Worm (Caenorhabditis elegans) whole organism, young adult: ENCODE results near the gene C53B7.6.
"Not testable (repeated sequence)": the region's sequence is repeated elsewhere in the genome, so short reads cannot be mapped to it uniquely, and the experiment has no call there.

Experiments used
- B0019.2 ChIP-seq: fragments of 200-800 bp; sonication (Bioruptor generic); conservative IDR thresholded peaks from 2 replicates; pipeline ENCODE4 v1.3.6; 2022; ENCODE audit warnings: missing genetic modification reagents, missing genetic modification characterization, missing compliant biosample characterization
- B0035.1 ChIP-seq: sonication (generic microtip); optimal IDR thresholded peaks from 2 replicates; lab custom pipeline; 2016; ENCODE audit warnings: missing genetic modification characterization, mild to moderate bottlenecking, missing compliant biosample characterization, missing genotype, missing genetic modification reagents
- F52B5.7 ChIP-seq: sonication (generic microtip); optimal IDR thresholded peaks from 2 replicates; lab custom pipeline; 2016; ENCODE audit warnings: mild to moderate bottlenecking, missing genetic modification characterization, missing compliant biosample characterization
- F55B11.4 ChIP-seq: sonication (generic microtip); optimal IDR thresholded peaks from 2 replicates; lab custom pipeline; 2016; ENCODE audit warnings: missing compliant biosample characterization, missing genetic modification characterization, borderline replicate concordance; ENCODE audit not compliant: insufficient read depth
- K11D2.4 ChIP-seq: fragments of 200-800 bp; sonication (Bioruptor generic); IDR thresholded peaks from 2 replicates; pipeline ENCODE4 v1.3.6; 2022; ENCODE audit warnings: missing genetic modification reagents, missing genetic modification characterization, missing compliant biosample characterization
- Y53F4B.3 ChIP-seq: fragments of 200-800 bp; sonication (Bioruptor generic); IDR thresholded peaks from 2 replicates; pipeline ENCODE4 v1.3.6; 2022; ENCODE audit warnings: missing genetic modification reagents, missing genetic modification characterization, missing compliant biosample characterization
- Y53G8AR.9 ChIP-seq: fragments of 200-800 bp; sonication (Bioruptor generic); conservative IDR thresholded peaks from 2 replicates; pipeline ENCODE4 v1.3.6; 2022; ENCODE audit warnings: missing genetic modification reagents, missing genetic modification characterization, missing compliant biosample characterization
- Y56A3A.18 ChIP-seq: fragments of 200-800 bp; sonication (Bioruptor generic); IDR thresholded peaks from 2 replicates; pipeline ENCODE4 v1.3.6; 2022; ENCODE audit warnings: missing genetic modification reagents, missing genetic modification characterization, missing compliant biosample characterization
- ama-1 ChIP-seq, 3 experiments: fragments of 150-350 bp in 1 of 3; sonication (generic microtip) in 2 of 3; optimal IDR thresholded peaks; 2 replicates each; lab custom pipeline; 2014 to 2018; ENCODE audit warnings: missing biosample characterization in 2 of 3, missing genetic modification characterization in 2 of 3, missing genetic modification reagents in 2 of 3
- aptf-2 ChIP-seq: fragments of 200-800 bp; sonication (Bioruptor generic); conservative IDR thresholded peaks from 2 replicates; pipeline ENCODE4 v1.3.6; 2022; ENCODE audit warnings: missing genetic modification reagents, missing genetic modification characterization, missing compliant biosample characterization
- aptf-3 ChIP-seq: fragments of 200-800 bp; sonication (Bioruptor generic); IDR thresholded peaks from 2 replicates; pipeline ENCODE4 v1.3.6; 2022; ENCODE audit warnings: missing genetic modification characterization, missing compliant biosample characterization
- cebp-2 ChIP-seq: fragments of 200-800 bp; sonication (Bioruptor generic); IDR thresholded peaks from 2 replicates; pipeline ENCODE4 v1.3.6; 2022; ENCODE audit warnings: missing genetic modification characterization, missing compliant biosample characterization
- chd-7 ChIP-seq: sonication (generic microtip); optimal IDR thresholded peaks from 2 replicates; lab custom pipeline; 2016; ENCODE audit warnings: mild to moderate bottlenecking, missing genetic modification characterization, moderate library complexity, missing compliant biosample characterization
- efl-1 ChIP-seq: fragments of 150-350 bp; optimal IDR thresholded peaks from 2 replicates; lab custom pipeline; 2014; ENCODE audit warnings: missing biosample characterization, missing genetic modification reagents, missing genetic modification characterization
- egrh-3 ChIP-seq: fragments of 200-800 bp; sonication (Bioruptor generic); IDR thresholded peaks from 2 replicates; pipeline ENCODE4 v1.3.6; 2022; ENCODE audit warnings: missing genetic modification reagents, missing genetic modification characterization, missing compliant biosample characterization
- hmg-20 ChIP-seq: fragments of 200-800 bp; sonication (Bioruptor generic); IDR thresholded peaks from 2 replicates; pipeline ENCODE4 v1.3.6; 2022; ENCODE audit warnings: missing genetic modification reagents, missing genetic modification characterization, missing compliant biosample characterization
- lin-35 ChIP-seq, 3 experiments: fragments of 150-350 bp in 2 of 3; sonication (generic microtip) in 1 of 3; optimal IDR thresholded peaks; 2 replicates each; lab custom pipeline; 2014 to 2018; ENCODE audit warnings: missing biosample characterization in 3 of 3, missing genetic modification characterization in 3 of 3, missing genetic modification reagents in 3 of 3
- lin-54 ChIP-seq: fragments of 200-800 bp; sonication (Bioruptor generic); optimal IDR thresholded peaks from 2 replicates; lab custom pipeline; 2018; ENCODE audit warnings: mild to moderate bottlenecking, missing genetic modification characterization, missing compliant biosample characterization
- lir-1 ChIP-seq: fragments of 200-800 bp; sonication (Bioruptor generic); conservative IDR thresholded peaks from 2 replicates; pipeline ENCODE4 v1.3.6; 2022; ENCODE audit warnings: missing genetic modification reagents, missing genetic modification characterization, missing compliant biosample characterization
- lsl-1 ChIP-seq: fragments of 200-800 bp; sonication (Bioruptor generic); optimal IDR thresholded peaks from 2 replicates; lab custom pipeline; 2018; ENCODE audit warnings: mild to moderate bottlenecking, missing genetic modification characterization, moderate library complexity, missing compliant biosample characterization
- madf-10 ChIP-seq: sonication (generic microtip); optimal IDR thresholded peaks from 2 replicates; lab custom pipeline; 2016; ENCODE audit warnings: mild to moderate bottlenecking, missing genetic modification characterization, missing compliant biosample characterization
- nfyb-1 ChIP-seq: fragments of 200-800 bp; sonication (Bioruptor generic); IDR thresholded peaks from 2 replicates; pipeline ENCODE4 v1.3.6; 2022; ENCODE audit warnings: missing genetic modification reagents, missing genetic modification characterization, missing compliant biosample characterization
- nhr-80 ChIP-seq: sonication (generic microtip); optimal IDR thresholded peaks from 2 replicates; lab custom pipeline; 2016; ENCODE audit warnings: missing genetic modification characterization, missing compliant biosample characterization
- rpc-1 ChIP-seq, 2 experiments: fragments of 150-350 bp in 1 of 2; sonication (generic microtip) in 1 of 2; optimal IDR thresholded peaks; 2 replicates each; lab custom pipeline; 2014 to 2018; ENCODE audit warnings: missing biosample characterization in 1 of 2, missing genetic modification characterization in 1 of 2, missing genetic modification reagents in 1 of 2, missing genotype in 1 of 2
- sdz-38 ChIP-seq: sonication (generic microtip); optimal IDR thresholded peaks from 2 replicates; lab custom pipeline; 2016; ENCODE audit warnings: missing genotype, missing genetic modification characterization, missing compliant biosample characterization
- snpc-4 ChIP-seq, 5 experiments: fragments of 150-350 bp in 1 of 5; sonication (generic microtip) in 4 of 5; optimal IDR thresholded peaks; 2 replicates each; lab custom pipeline; 2014 to 2018; ENCODE audit warnings: missing genetic modification characterization in 5 of 5, missing biosample characterization in 3 of 5, antibody characterized with exemption in 2 of 5, mild to moderate bottlenecking in 2 of 5, missing compliant biosample characterization in 2 of 5, missing genotype in 2 of 5, moderate library complexity in 2 of 5, missing genetic modification reagents in 1 of 5
- tbx-9 ChIP-seq: sonication (generic microtip); optimal IDR thresholded peaks from 2 replicates; lab custom pipeline; 2016; ENCODE audit warnings: borderline replicate concordance, missing genetic modification characterization, inconsistent platforms, missing compliant biosample characterization
- unc-62 ChIP-seq: fragments of 150-350 bp; optimal IDR thresholded peaks from 2 replicates; lab custom pipeline; 2014; ENCODE audit warnings: missing biosample characterization, missing genetic modification reagents, missing genetic modification characterization
- zfh-2 ChIP-seq: fragments of 200-800 bp; sonication (Bioruptor generic); conservative IDR thresholded peaks from 2 replicates; pipeline ENCODE4 v1.3.6; 2022; ENCODE audit warnings: missing genetic modification reagents, missing genetic modification characterization, missing compliant biosample characterization
- ztf-22 ChIP-seq: fragments of 200-800 bp; sonication (Bioruptor generic); optimal IDR thresholded peaks from 2 replicates; lab custom pipeline; 2018; ENCODE audit warnings: mild to moderate bottlenecking, missing genetic modification characterization, moderate library complexity, missing compliant biosample characterization
- ztf-28 ChIP-seq: fragments of 200-800 bp; sonication (Bioruptor generic); IDR thresholded peaks from 2 replicates; pipeline ENCODE4 v1.3.6; 2022; ENCODE audit warnings: missing genetic modification reagents, missing genetic modification characterization, missing compliant biosample characterization

Gene C53B7.6

DNA sequence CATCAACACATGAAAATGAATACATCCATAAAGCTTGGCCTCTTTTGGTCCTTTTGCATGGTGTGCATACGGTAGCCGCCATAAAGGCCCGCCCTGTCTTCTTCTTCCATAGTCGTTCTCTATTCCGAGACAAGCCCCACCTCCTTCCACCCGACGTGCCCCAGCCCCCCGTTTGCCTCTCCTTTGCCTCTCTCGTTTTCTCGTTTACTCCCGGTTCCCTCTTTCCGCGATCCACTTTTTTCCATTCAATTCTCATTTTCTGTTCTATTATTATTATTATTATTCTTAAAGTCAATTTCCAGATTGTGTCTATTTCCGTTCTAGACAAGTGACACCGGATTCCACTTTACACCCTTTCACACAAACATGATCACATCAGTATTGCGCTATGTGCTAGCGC is 20.8 kb upstream of the C53B7.6 start, which contains the start of gene unc-6:
Gene unc-6 (plus strand): TSS at position 301 of the 400 bp plus-strand sequence.
- no peak for TF ChIP-seq Y53F4B.3 (GFP tag; lab: Robert Waterston, UW)

DNA sequence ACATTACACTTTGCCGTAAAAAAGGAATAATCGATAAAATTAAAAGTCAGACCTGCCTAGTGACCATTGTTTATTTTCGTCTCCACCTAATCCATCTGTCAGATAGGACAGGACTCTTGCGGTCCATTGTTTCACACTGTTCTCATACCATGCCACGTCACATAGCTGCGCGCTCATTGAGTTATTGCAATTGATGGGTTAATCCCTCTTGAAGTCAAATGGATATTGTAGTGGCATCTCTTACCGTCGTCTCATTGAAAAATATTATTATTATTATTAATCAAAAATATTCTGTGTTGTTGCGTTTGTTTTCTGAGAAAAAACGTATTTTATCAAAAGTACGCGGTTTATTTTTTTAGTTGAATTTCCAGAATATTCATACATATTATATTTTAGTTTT is 19.6 kb upstream of the C53B7.6 start:
- TF ChIP-seq unc-62 (GFP tag; lab: Kevin White, UChicago) (no peak), ztf-28 (GFP tag; lab: Robert Waterston, UW) (no peak), B0035.1 (no peak), ama-1 (optimal IDR thresholded peaks at IDR 0.05; lab: Kevin White, UChicago) (no peak), ama-1 (GFP tag; optimal IDR thresholded peaks at IDR 0.05; lab: Kevin White, UChicago) (no peak), cebp-2 (no peak), rpc-1 (optimal IDR thresholded peaks at IDR 0.05; lab: Kevin White, UChicago) (no peak), rpc-1 (tag; optimal IDR thresholded peaks at IDR 0.05; lab: Kevin White, UChicago) (no peak), Y56A3A.18 (GFP tag; lab: Robert Waterston, UW) (no peak), lir-1 (no peak)

ce11 chrX:6885227-6885853 is 16.8 kb upstream of the C53B7.6 start, which contains the start of gene F41C6.7:
F41C6.7 (minus strand) TSS chrX:6885277.
- TF ChIP-seq ztf-22 (GFP tag; lab: Kevin White, UChicago) = no peak
- peak; percentile 40 for TF ChIP-seq nhr-80
- TF ChIP-seq, all 124 proteins: peak for 1

ce11 chrX:6884439-6884838 is 15.9 kb upstream of the C53B7.6 start:
- TF ChIP-seq lin-54 (GFP tag; lab: Kevin White, UChicago) = no peak

DNA sequence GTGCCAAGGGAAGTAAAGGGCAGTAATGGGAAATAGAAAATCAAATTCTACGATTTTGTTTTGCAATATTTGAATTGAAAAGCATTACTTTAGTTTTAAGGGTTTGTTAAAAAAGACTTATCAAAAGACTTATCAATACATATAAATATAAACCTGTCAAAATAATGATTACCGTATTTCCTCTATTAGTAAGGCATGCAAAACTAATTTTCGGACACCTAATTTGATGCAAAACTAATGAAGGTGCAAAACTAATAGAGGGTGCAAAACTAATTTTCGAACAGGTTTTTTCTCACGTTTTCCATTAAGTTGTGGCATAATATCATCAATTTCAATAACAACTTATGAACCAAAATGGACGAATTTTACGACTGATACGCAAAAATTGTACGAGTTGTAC is 13.2 kb upstream of the C53B7.6 start, which contains the start of gene F41C6.6:
Gene F41C6.6 (minus strand): TSS at position 101 of the 400 bp plus-strand sequence.
- TF ChIP-seq efl-1; F52B5.7 (tag; lab: Kevin White, UChicago); tbx-9 (tag; lab: Kevin White, UChicago): not testable (repeated sequence)

DNA sequence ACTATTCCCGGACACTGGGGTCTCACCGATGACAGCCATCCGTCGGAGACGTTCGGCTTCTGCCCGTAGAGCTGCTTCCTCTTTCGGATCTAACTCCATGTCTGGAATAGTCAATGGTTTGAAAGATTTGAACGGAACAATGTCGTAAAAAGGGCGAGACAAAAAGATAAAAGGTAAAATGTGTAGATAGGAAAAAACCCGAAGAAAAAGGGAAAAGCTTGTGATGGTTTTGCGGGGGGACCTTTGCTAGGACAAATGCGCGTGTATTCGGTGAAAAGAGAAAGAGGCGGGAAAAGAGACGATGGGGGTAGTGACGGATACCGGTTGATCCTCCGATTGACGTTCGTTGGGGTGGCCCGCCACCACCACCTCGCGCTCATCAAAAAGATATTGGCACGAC is 8.9 kb upstream of the C53B7.6 start, which contains the start of gene col-173:
Gene col-173 (minus strand): TSS at position 101 of the 400 bp plus-strand sequence.
- no peak for TF ChIP-seq aptf-3 (GFP tag; lab: Robert Waterston, UW)
- no peak for TF ChIP-seq Y53G8AR.9
- no peak for TF ChIP-seq lin-35 (GFP tag; optimal IDR thresholded peaks at IDR 0.05; lab: Kevin White, UChicago)
- TF ChIP-seq snpc-4 (GFP tag; optimal IDR thresholded peaks at IDR 0.05; lab: Kevin White, UChicago) = no peak
- no peak for TF ChIP-seq snpc-4 (tag; optimal IDR thresholded peaks at IDR 0.05; lab: Kevin White, UChicago)
- no peak for TF ChIP-seq lsl-1 (GFP tag; lab: Kevin White, UChicago)
- TF ChIP-seq B0019.2 = no peak
- no peak for TF ChIP-seq B0035.1

- TF ChIP-seq hmg-20 (GFP tag; lab: Robert Waterston, UW) (no peak), F52B5.7 (tag; lab: Kevin White, UChicago) (no peak), nfyb-1 (0 out of 2 replicates have a peak, but pooled peaks have one; percentile 31), F55B11.4 (no peak), zfh-2 (GFP tag; lab: Robert Waterston, UW) (peak; percentile 63), sdz-38 (tag; lab: Kevin White, UChicago) (no peak), egrh-3 (GFP tag; lab: Robert Waterston, UW) (peak; percentile 24; the same call in 1 of the 2 replicates), aptf-2 (GFP tag; lab: Robert Waterston, UW) (no peak), chd-7 (tag; lab: Kevin White, UChicago) (no peak), madf-10 (tag; lab: Kevin White, UChicago) (no peak), K11D2.4 (GFP tag; lab: Robert Waterston, UW) (no peak)
Measured at ce11 chrX:6875273-6875672, 6.7 kb upstream of the C53B7.6 start.
